Fruit fly (Drosophila melanogaster): Measurements from ENCODE around the gene side-VII.

Gene side-VII

DNA sequence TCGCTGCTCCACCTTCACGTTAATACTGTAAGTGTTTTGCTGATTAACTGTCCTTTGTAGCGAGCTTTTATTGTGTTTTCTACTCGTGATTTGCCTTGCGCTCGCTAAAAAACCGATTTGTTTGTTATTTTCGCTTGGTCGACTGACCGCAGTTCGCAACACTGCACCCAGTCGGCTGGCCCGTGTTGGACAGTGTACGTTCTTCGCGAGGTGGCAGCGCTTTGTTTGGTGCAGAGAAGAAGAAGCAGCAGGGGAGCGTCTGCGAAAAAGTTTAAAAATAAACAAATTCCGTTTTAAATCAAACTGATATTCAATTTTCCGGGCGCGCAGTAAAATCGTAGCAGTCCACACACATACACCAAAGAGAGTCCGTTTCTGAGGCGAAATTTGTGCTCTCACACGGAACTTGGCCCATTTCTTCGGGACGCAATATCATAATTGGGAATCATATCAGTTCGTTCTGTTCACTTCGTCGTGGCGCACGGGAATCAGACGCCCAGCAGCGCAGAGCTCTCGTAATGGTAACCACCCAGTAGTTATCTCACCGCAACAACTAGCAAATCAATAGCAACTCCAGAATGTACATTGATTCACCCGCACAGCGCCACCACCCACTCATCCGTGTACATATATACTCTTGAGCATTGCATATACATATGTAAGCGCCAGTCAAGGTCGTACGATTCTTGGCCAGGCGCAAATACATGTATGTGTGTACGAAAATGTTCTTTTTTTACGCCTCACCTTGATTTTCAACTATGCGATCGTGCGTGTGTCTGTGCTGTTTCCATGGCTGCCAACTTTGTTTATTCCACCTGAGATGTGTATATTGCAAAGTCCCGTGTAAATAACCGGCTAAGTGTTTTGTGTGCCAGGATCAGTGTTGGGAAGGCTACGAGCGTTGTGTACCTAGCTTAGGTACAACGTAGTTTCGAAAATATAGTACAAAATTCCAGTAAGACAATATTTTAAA is 28.1 kb upstream of the side-VII start, which contains the start of gene Naa80 (continued):
- TF ChIP-seq TFAM (GFP tag; optimal IDR thresholded peaks at IDR 0.05) (no peak), grn (GFP tag; optimal IDR thresholded peaks at IDR 0.05) (peak; percentile 10), NC2α (GFP tag; optimal IDR thresholded peaks at IDR 0.05) (peak; percentile 57), CG30020 (tag; optimal IDR thresholded peaks at IDR 0.05) (peak; percentile 9), CG10274 (GFP tag; optimal IDR thresholded peaks at IDR 0.05) (peak; percentile 12), amos (GFP tag; IDR thresholded peaks at IDR 0.05; ENCODE audit: partially characterized antibody) (peak; percentile 64), tx (GFP tag; optimal IDR thresholded peaks at IDR 0.05) (peak; percentile 69), Sin3A (optimal IDR thresholded peaks at IDR 0.05) (peak; percentile 76), Tbp (GFP tag; optimal IDR thresholded peaks at IDR 0.05) (peak; percentile 9), Ada2b (GFP tag; IDR thresholded peaks at IDR 0.05) (no peak), CG6854 (GFP tag; optimal IDR thresholded peaks at IDR 0.05) (no peak), cg (GFP tag; optimal IDR thresholded peaks at IDR 0.05) (peak; percentile 51), az2 (GFP tag; optimal IDR thresholded peaks at IDR 0.05) (peak; percentile 44), CG11723 (GFP tag; optimal IDR thresholded peaks at IDR 0.05) (peak; percentile 45), CG43689 (GFP tag; IDR thresholded peaks at IDR 0.05) (no peak), CG12236 (GFP tag; optimal IDR thresholded peaks at IDR 0.05) (no peak), pb (GFP tag; optimal IDR thresholded peaks at IDR 0.05) (peak; percentile 48), Asciz (GFP tag; optimal IDR thresholded peaks at IDR 0.05) (no peak), bcd (GFP tag; optimal IDR thresholded peaks at IDR 0.05) (peak; percentile 58), prd (optimal IDR thresholded peaks at IDR 0.05) (no peak), prd (GFP tag; IDR thresholded peaks at IDR 0.05) (peak; percentile 61; the same call in 2 of the 3 replicates), sd (tag; optimal IDR thresholded peaks at IDR 0.05) (peak; percentile 52), lab (GFP tag; optimal IDR thresholded peaks at IDR 0.05) (peak; percentile 83), Max (GFP tag; optimal IDR thresholded peaks at IDR 0.05) (peak; percentile 57), wor (GFP tag; IDR thresholded peaks at IDR 0.05) (no peak), corto (GFP tag; optimal IDR thresholded peaks at IDR 0.05) (no peak), ewg (GFP tag; optimal IDR thresholded peaks at IDR 0.05) (peak; percentile 58), CG42726 (GFP tag; IDR thresholded peaks at IDR 0.05; ENCODE audit: partially characterized antibody) (peak; percentile 65), oc (tag; optimal IDR thresholded peaks at IDR 0.05) (no peak), NFAT (GFP tag; IDR thresholded peaks at IDR 0.05) (peak; percentile 87), CG17186 (GFP tag; optimal IDR thresholded peaks at IDR 0.05) (peak; percentile 64), CG14710 (tag; optimal IDR thresholded peaks at IDR 0.05) (peak; percentile 43), HmgZ (tag; optimal IDR thresholded peaks at IDR 0.05) (peak; percentile 87), ftz-f1 (GFP tag; optimal IDR thresholded peaks at IDR 0.05) (peak; percentile 88), CG10267 (tag; optimal IDR thresholded peaks at IDR 0.05) (peak; percentile 95), bowl (GFP tag; IDR thresholded peaks at IDR 0.05) (no peak), Ets97D (GFP tag; optimal IDR thresholded peaks at IDR 0.05) (peak; percentile 87), CG13296 (GFP tag; optimal IDR thresholded peaks at IDR 0.05) (peak; percentile 64), CoRest (tag; optimal IDR thresholded peaks at IDR 0.05) (peak; percentile 6), CG9727 (GFP tag; optimal IDR thresholded peaks at IDR 0.05) (peak; percentile 24), ind (GFP tag; optimal IDR thresholded peaks at IDR 0.05) (peak; percentile 72), CG11696 (GFP tag; IDR thresholded peaks at IDR 0.05) (no peak), CrebB (tag; optimal IDR thresholded peaks at IDR 0.05) (no peak), nmo (GFP tag; optimal IDR thresholded peaks at IDR 0.05) (peak; percentile 63), CG6683 (GFP tag; optimal IDR thresholded peaks at IDR 0.05) (no peak), peb (GFP tag; IDR thresholded peaks at IDR 0.05) (no peak), Dip3 (GFP tag; optimal IDR thresholded peaks at IDR 0.05) (peak; percentile 83), Hand (GFP tag; optimal IDR thresholded peaks at IDR 0.05) (no peak), D19A (tag; optimal IDR thresholded peaks at IDR 0.05) (peak; percentile 25)

All from whole organism, embryonic.